Fruit fly (Drosophila melanogaster): ENCODE measurements around the gene Klp98A.

Klp98A gene

DNA sequence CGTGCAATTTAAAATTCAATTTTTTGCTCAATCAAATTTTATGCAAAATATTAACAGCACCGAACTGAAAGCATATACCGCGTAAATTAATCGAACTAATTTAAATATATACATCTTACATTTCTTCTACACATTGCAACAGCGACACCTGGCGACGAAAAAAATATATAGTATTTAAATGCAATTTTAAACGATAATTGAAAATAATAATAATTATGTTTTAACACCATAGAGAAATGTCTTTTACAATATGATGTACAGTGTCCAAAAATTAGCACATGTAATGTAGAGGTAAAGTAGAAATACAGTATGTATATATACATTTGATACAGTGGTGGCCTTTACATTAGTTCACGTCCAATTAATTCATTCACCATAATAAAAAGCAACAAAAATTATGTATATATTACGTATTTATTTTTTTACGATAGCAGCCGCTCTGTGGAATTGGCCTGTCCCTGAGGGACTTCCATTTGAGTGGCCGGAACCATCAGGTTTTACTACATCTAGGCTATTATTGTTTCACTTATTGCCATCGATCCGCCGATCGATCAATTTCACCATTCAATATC lies 11.5 kb downstream of the Klp98A start (continued):
- TF ChIP-seq fu2 (GFP tag; optimal IDR thresholded peaks at IDR 0.05) = no peak
- TF ChIP-seq CG9876 (GFP tag; optimal IDR thresholded peaks at IDR 0.05) = no peak
- no peak for TF ChIP-seq Sry-β (GFP tag; optimal IDR thresholded peaks at IDR 0.05)
- no peak for TF ChIP-seq wek (GFP tag; optimal IDR thresholded peaks at IDR 0.05)
- peak; percentile 10; the same call in 1 of the 2 replicates for TF ChIP-seq slbo (GFP tag; IDR thresholded peaks at IDR 0.05)
- no peak for TF ChIP-seq pho (GFP tag; optimal IDR thresholded peaks at IDR 0.05)
- TF ChIP-seq insv (GFP tag; optimal IDR thresholded peaks at IDR 0.05) = no peak
- no peak for TF ChIP-seq Poxn (GFP tag; IDR thresholded peaks at IDR 0.05)
- TF ChIP-seq ATbp (GFP tag; optimal IDR thresholded peaks at IDR 0.05) = no peak
- TF ChIP-seq H2.0 (GFP tag; IDR thresholded peaks at IDR 0.05) = no peak
- no peak for TF ChIP-seq CG1832 (GFP tag; optimal IDR thresholded peaks at IDR 0.05)
- no peak for TF ChIP-seq sisA (GFP tag; IDR thresholded peaks at IDR 0.05)
- TF ChIP-seq Hmr (GFP tag; optimal IDR thresholded peaks at IDR 0.05) = no peak
- no peak for TF ChIP-seq CG2678 (tag; optimal IDR thresholded peaks at IDR 0.05)
- TF ChIP-seq Blimp-1 (GFP tag; optimal IDR thresholded peaks at IDR 0.05) = no peak
- no peak for TF ChIP-seq tap (tag; optimal IDR thresholded peaks at IDR 0.05)
- TF ChIP-seq ash1 (GFP tag; optimal IDR thresholded peaks at IDR 0.05) = no peak
- TF ChIP-seq repo (GFP tag; optimal IDR thresholded peaks at IDR 0.05) = no peak
- TF ChIP-seq tx (GFP tag; optimal IDR thresholded peaks at IDR 0.05) = no peak
- no peak for TF ChIP-seq HLH54F (GFP tag; optimal IDR thresholded peaks at IDR 0.05)
- TF ChIP-seq MESR4 (GFP tag; optimal IDR thresholded peaks at IDR 0.05) = no peak
- TF ChIP-seq CG30431 (GFP tag; optimal IDR thresholded peaks at IDR 0.05) = no peak
- no peak for TF ChIP-seq pan (optimal IDR thresholded peaks at IDR 0.05)
- TF ChIP-seq pan (GFP tag; optimal IDR thresholded peaks at IDR 0.05 in 1 of 2, IDR thresholded peaks at IDR 0.05 in 1 of 2) = peak in 1 of 2 experiments; percentile 13
- TF ChIP-seq ro (GFP tag; IDR thresholded peaks at IDR 0.05) = no peak
- TF ChIP-seq CG6175 (GFP tag; IDR thresholded peaks at IDR 0.05) = no peak
- peak; percentile 77 for TF ChIP-seq Bgb (GFP tag; IDR thresholded peaks at IDR 0.05; ENCODE audit: partially characterized antibody)
- no peak for TF ChIP-seq pnt (GFP tag; optimal IDR thresholded peaks at IDR 0.05)
- TF ChIP-seq CG2712 (tag; optimal IDR thresholded peaks at IDR 0.05) = peak; percentile 58
- no peak for TF ChIP-seq CG2202 (tag; optimal IDR thresholded peaks at IDR 0.05)
- TF ChIP-seq CG12769 (tag; optimal IDR thresholded peaks at IDR 0.05) = no peak
- no peak for TF ChIP-seq bigmax (GFP tag; optimal IDR thresholded peaks at IDR 0.05)
- no peak for TF ChIP-seq pfk (GFP tag; optimal IDR thresholded peaks at IDR 0.05)
- no peak for TF ChIP-seq salm (tag; optimal IDR thresholded peaks at IDR 0.05)
- TF ChIP-seq CG10274 (GFP tag; optimal IDR thresholded peaks at IDR 0.05) = no peak
- no peak for TF ChIP-seq cas (GFP tag; IDR thresholded peaks at IDR 0.05)
- no peak for TF ChIP-seq Med (GFP tag)
- no peak for TF ChIP-seq HLH3B (GFP tag; IDR thresholded peaks at IDR 0.05)
- no peak for TF ChIP-seq CG8765 (GFP tag; IDR thresholded peaks at IDR 0.05)
- no peak for TF ChIP-seq eyg (GFP tag; optimal IDR thresholded peaks at IDR 0.05)
- TF ChIP-seq Camta (GFP tag; optimal IDR thresholded peaks at IDR 0.05) = no peak
- no peak for TF ChIP-seq cg (GFP tag; optimal IDR thresholded peaks at IDR 0.05)
- peak; percentile 40; the same call in 1 of the 2 replicates for TF ChIP-seq inv (GFP tag; IDR thresholded peaks at IDR 0.05; ENCODE audit: partially characterized antibody)
- no peak for TF ChIP-seq Dad (GFP tag; optimal IDR thresholded peaks at IDR 0.05)
- peak; percentile 23; the same call in 1 of the 2 replicates for TF ChIP-seq Rfx (GFP tag; IDR thresholded peaks at IDR 0.05)
- TF ChIP-seq Taf1 (GFP tag; IDR thresholded peaks at IDR 0.05) = no peak
- TF ChIP-seq CG10147 (GFP tag; optimal IDR thresholded peaks at IDR 0.05) = no peak
- TF ChIP-seq HHEX (GFP tag; optimal IDR thresholded peaks at IDR 0.05) = no peak
- TF ChIP-seq CG6254 (GFP tag; optimal IDR thresholded peaks at IDR 0.05) = no peak
- no peak for TF ChIP-seq MBD-R2 (GFP tag; IDR thresholded peaks at IDR 0.05)
- TF ChIP-seq so (GFP tag; IDR thresholded peaks at IDR 0.05) = 0 out of 3 replicates have a peak, but pooled peaks have one; percentile 25
